Fruit fly (Drosophila melanogaster) whole organism: Measurements from ENCODE around the gene rtv.

Experiments
- Dll ChIP-seq: fragments of >200 bp; optimal IDR thresholded peaks from 2 replicates; lab custom pipeline; 2017
- psq ChIP-seq: fragments of >200 bp; optimal IDR thresholded peaks from 2 replicates; lab custom pipeline; 2017

DNA sequence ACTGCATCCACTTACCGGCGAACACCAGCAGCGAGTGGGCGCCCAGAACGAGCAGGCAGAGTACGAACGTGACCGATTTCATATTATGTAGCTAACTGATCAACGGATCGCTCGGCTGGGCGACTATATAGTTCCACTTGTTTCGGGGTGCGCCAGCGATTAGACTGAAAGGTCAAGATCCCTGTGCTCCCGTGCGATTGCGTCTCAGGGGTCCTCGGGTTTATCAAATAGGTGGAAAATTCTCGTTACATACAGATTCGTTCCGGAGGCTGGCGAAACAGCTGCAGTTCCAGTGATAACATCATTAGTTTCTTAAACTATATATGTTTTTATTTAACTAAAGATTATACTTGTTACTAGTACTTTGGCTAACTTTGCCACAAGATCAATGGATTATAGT lies 13.6 kb downstream of the rtv start, which contains the start of gene ssp7:
- TF ChIP-seq psq (lab: Kevin White, UChicago), result no peak
- TF ChIP-seq Dll (lab: Kevin White, UChicago), result no peak
